Worm (Caenorhabditis elegans) whole organism, mixed stage, embryonic: ENCODE data around the gene F10E9.3.

Experiments used
- M03D4.4 ChIP-seq: sonication (generic microtip); optimal IDR thresholded peaks from 2 replicates; lab custom pipeline; 2017; ENCODE audit warnings: mild to moderate bottlenecking, missing genetic modification characterization, missing compliant biosample characterization
- bed-3 ChIP-seq: fragments of 200-800 bp; sonication (Bioruptor generic); optimal IDR thresholded peaks from 3 replicates; lab custom pipeline; 2018; ENCODE audit warnings: mild to moderate bottlenecking, missing genetic modification characterization, moderate library complexity, missing compliant biosample characterization
- blmp-1 ChIP-seq: fragments of 150-350 bp; optimal IDR thresholded peaks from 2 replicates; lab custom pipeline; 2014; ENCODE audit warnings: missing biosample characterization, missing genetic modification characterization
- ceh-39 ChIP-seq: fragments of 150-350 bp; optimal IDR thresholded peaks from 2 replicates; lab custom pipeline; 2014; ENCODE audit warnings: missing biosample characterization, missing genetic modification characterization
- ceh-43 ChIP-seq: fragments of 200-800 bp; sonication (Bioruptor generic); optimal IDR thresholded peaks from 2 replicates; lab custom pipeline; 2018; ENCODE audit warnings: mild to moderate bottlenecking, missing genetic modification characterization, moderate library complexity, missing compliant biosample characterization
- ceh-83 ChIP-seq: fragments of 200-800 bp; sonication (Bioruptor generic); optimal IDR thresholded peaks from 2 replicates; lab custom pipeline; 2018; ENCODE audit warnings: mild to moderate bottlenecking, missing genetic modification characterization, missing compliant biosample characterization
- ces-1 ChIP-seq: fragments of 150-350 bp; optimal IDR thresholded peaks from 2 replicates; lab custom pipeline; 2014; ENCODE audit warnings: missing biosample characterization, missing genetic modification reagents, missing genetic modification characterization
- cnd-1 ChIP-seq: fragments of 200-800 bp; sonication (Bioruptor generic); optimal IDR thresholded peaks from 2 replicates; lab custom pipeline; 2018; ENCODE audit warnings: mild to moderate bottlenecking, missing genetic modification characterization, missing compliant biosample characterization
- drap-1 ChIP-seq: fragments of 200-800 bp; sonication (Bioruptor generic); optimal IDR thresholded peaks from 3 replicates; lab custom pipeline; 2018; ENCODE audit warnings: mild to moderate bottlenecking, missing genetic modification characterization, missing compliant biosample characterization
- elt-1 ChIP-seq: sonication (generic microtip); optimal IDR thresholded peaks from 2 replicates; lab custom pipeline; 2017; ENCODE audit warnings: missing genetic modification characterization, mild to moderate bottlenecking, missing compliant biosample characterization, antibody characterized with exemption, moderate library complexity, borderline replicate concordance; ENCODE audit not compliant: insufficient read depth
- elt-3 ChIP-seq: fragments of 150-350 bp; optimal IDR thresholded peaks from 2 replicates; lab custom pipeline; 2014; ENCODE audit warnings: missing biosample characterization, missing genetic modification characterization
- flh-1 ChIP-seq: fragments of 200-800 bp; sonication (Bioruptor generic); optimal IDR thresholded peaks from 2 replicates; lab custom pipeline; 2018; ENCODE audit warnings: mild to moderate bottlenecking, missing genetic modification characterization, moderate library complexity, missing compliant biosample characterization
- ham-2 ChIP-seq: fragments of 200-800 bp; sonication (Bioruptor generic); optimal IDR thresholded peaks from 2 replicates; lab custom pipeline; 2018; ENCODE audit warnings: mild to moderate bottlenecking, missing genetic modification characterization, missing compliant biosample characterization
- hlh-1 ChIP-seq: fragments of 150-350 bp; optimal IDR thresholded peaks from 2 replicates; lab custom pipeline; 2014; ENCODE audit warnings: missing biosample characterization, missing genetic modification reagents, missing genetic modification characterization
- lin-13 ChIP-seq: fragments of 150-350 bp; optimal IDR thresholded peaks from 2 replicates; lab custom pipeline; 2014; ENCODE audit warnings: missing biosample characterization, missing genetic modification characterization
- lin-32 ChIP-seq: fragments of 200-800 bp; sonication (Bioruptor generic); optimal IDR thresholded peaks from 2 replicates; lab custom pipeline; 2018; ENCODE audit warnings: mild to moderate bottlenecking, missing genetic modification characterization, missing compliant biosample characterization
- lsy-2 ChIP-seq: fragments of 150-350 bp; optimal IDR thresholded peaks from 2 replicates; lab custom pipeline; 2014; ENCODE audit warnings: missing biosample characterization, missing genetic modification characterization
- mab-5 ChIP-seq: fragments of 150-350 bp; optimal IDR thresholded peaks from 2 replicates; lab custom pipeline; 2014; ENCODE audit warnings: missing biosample characterization, missing genetic modification characterization
- mep-1 ChIP-seq: fragments of 150-350 bp; optimal IDR thresholded peaks from 2 replicates; lab custom pipeline; 2017; ENCODE audit warnings: missing biosample characterization, missing genetic modification reagents, missing genetic modification characterization, inconsistent platforms
- mls-2 ChIP-seq: sonication (generic microtip); optimal IDR thresholded peaks from 2 replicates; lab custom pipeline; 2016; ENCODE audit warnings: mild to moderate bottlenecking, missing genetic modification characterization, moderate library complexity, missing compliant biosample characterization
- nhr-12 ChIP-seq: fragments of 150-350 bp; optimal IDR thresholded peaks from 2 replicates; lab custom pipeline; 2014; ENCODE audit warnings: missing biosample characterization, missing genetic modification characterization
- nhr-2 ChIP-seq: fragments of 150-350 bp; optimal IDR thresholded peaks from 2 replicates; lab custom pipeline; 2014; ENCODE audit warnings: missing biosample characterization, missing genetic modification characterization
- nhr-237 ChIP-seq: fragments of 150-350 bp; optimal IDR thresholded peaks from 2 replicates; lab custom pipeline; 2014; ENCODE audit warnings: missing biosample characterization, missing genetic modification characterization
- nhr-28 ChIP-seq: fragments of 150-350 bp; optimal IDR thresholded peaks from 2 replicates; lab custom pipeline; 2014; ENCODE audit warnings: missing biosample characterization, missing genetic modification characterization
- nhr-76 ChIP-seq: sonication (generic microtip); optimal IDR thresholded peaks from 2 replicates; lab custom pipeline; 2017; ENCODE audit warnings: missing biosample characterization, missing genetic modification characterization
- pha-4 ChIP-seq: fragments of 150-350 bp; optimal IDR thresholded peaks from 2 replicates; lab custom pipeline; 2018; ENCODE audit warnings: missing biosample characterization, missing genetic modification reagents, missing genetic modification characterization
- sem-2 ChIP-seq: fragments of 200-800 bp; sonication (Bioruptor generic); optimal IDR thresholded peaks from 2 replicates; lab custom pipeline; 2018; ENCODE audit warnings: mild to moderate bottlenecking, missing genetic modification characterization, missing compliant biosample characterization
- snpc-4 ChIP-seq: fragments of 150-350 bp; optimal IDR thresholded peaks from 2 replicates; lab custom pipeline; 2014; ENCODE audit warnings: missing biosample characterization, missing genetic modification characterization
- sptf-1 ChIP-seq: sonication (generic microtip); optimal IDR thresholded peaks from 2 replicates; lab custom pipeline; 2017; ENCODE audit warnings: mild to moderate bottlenecking, missing genetic modification characterization, moderate library complexity, missing compliant biosample characterization
- tbx-8 ChIP-seq: fragments of 200-800 bp; sonication (Bioruptor generic); optimal IDR thresholded peaks from 2 replicates; lab custom pipeline; 2018; ENCODE audit warnings: mild to moderate bottlenecking, missing genetic modification characterization, moderate library complexity, missing compliant biosample characterization
- unc-120 ChIP-seq: sonication (generic microtip); optimal IDR thresholded peaks from 2 replicates; lab custom pipeline; 2017; ENCODE audit warnings: missing genetic modification characterization, missing compliant biosample characterization; ENCODE audit not compliant: poor library complexity, severe bottlenecking
- unc-39 ChIP-seq: fragments of 150-350 bp; optimal IDR thresholded peaks from 2 replicates; lab custom pipeline; 2014; ENCODE audit warnings: missing biosample characterization, missing genetic modification characterization
- unc-62 ChIP-seq: fragments of 150-350 bp; optimal IDR thresholded peaks from 2 replicates; lab custom pipeline; 2014; ENCODE audit warnings: missing biosample characterization, missing genetic modification reagents, missing genetic modification characterization
- zip-8 ChIP-seq: fragments of 150-350 bp; optimal IDR thresholded peaks from 2 replicates; lab custom pipeline; 2014; ENCODE audit warnings: missing biosample characterization, missing genetic modification characterization
- ztf-11 ChIP-seq: fragments of 150-350 bp; optimal IDR thresholded peaks from 2 replicates; lab custom pipeline; 2014; ENCODE audit warnings: missing biosample characterization, missing genetic modification characterization

The F10E9.3 gene

ce11 chrIII:8312393-8312792, 1.6 kb downstream of the F10E9.3 start, which contains the start of gene F10E9.2:
Gene F10E9.2 (plus strand): TSS chrIII:8312693.
- no peak for TF ChIP-seq nhr-12
- TF ChIP-seq, all 35 proteins: peak for 0

- no peak for TF ChIP-seq flh-1 (GFP tag; lab: Kevin White, UChicago)
Observed at ce11 chrIII:8318488-8318887, 7.7 kb downstream of the F10E9.3 start, which contains the start of gene sas-4. Gene sas-4 (minus strand): TSS chrIII:8318588.

- TF ChIP-seq ceh-43 (GFP tag; lab: Kevin White, UChicago) (peak; percentile 72), mls-2 (peak; percentile 65), nhr-237 (tag; lab: Kevin White, UChicago) (peak; percentile 3), nhr-76 (tag; lab: Kevin White, UChicago) (no peak), flh-1 (GFP tag; lab: Kevin White, UChicago) (no peak), bed-3 (no peak), unc-62 (GFP tag; lab: Kevin White, UChicago) (no peak), ztf-11 (tag; lab: Kevin White, UChicago) (no peak), cnd-1 (tag; lab: Kevin White, UChicago) (no peak), elt-1 (no peak), sem-2 (GFP tag; lab: Kevin White, UChicago) (no peak), tbx-8 (GFP tag; lab: Kevin White, UChicago) (peak; percentile 50), lin-32 (GFP tag; lab: Kevin White, UChicago) (no peak), unc-39 (no peak), hlh-1 (tag; lab: Kevin White, UChicago) (no peak), ceh-83 (GFP tag; lab: Kevin White, UChicago) (no peak), blmp-1 (tag; lab: Kevin White, UChicago) (no peak), ceh-39 (tag; lab: Kevin White, UChicago) (peak; percentile 20), unc-120 (no peak), sptf-1 (tag; lab: Kevin White, UChicago) (peak; percentile 69), snpc-4 (tag; lab: Kevin White, UChicago) (no peak), lin-13 (tag; lab: Kevin White, UChicago) (peak; percentile 73), M03D4.4 (no peak), elt-3 (tag; lab: Kevin White, UChicago) (no peak), nhr-28 (tag; lab: Kevin White, UChicago) (no peak), mep-1 (tag; lab: Kevin White, UChicago) (peak; percentile 75), ces-1 (peak; percentile 75), lsy-2 (tag; lab: Kevin White, UChicago) (peak; percentile 79), drap-1 (peak; percentile 21), mab-5 (tag; lab: Kevin White, UChicago) (peak; percentile 77), zip-8 (no peak), nhr-12 (no peak), ham-2 (peak; percentile 58), pha-4 (peak; percentile 21), nhr-2 (tag; lab: Kevin White, UChicago) (peak; percentile 42)
Observed at ce11 chrIII:8319100-8319499, 8.3 kb downstream of the F10E9.3 start, which contains the start of gene F10E9.11. Gene F10E9.11 (minus strand): TSS chrIII:8319260.

- no peak for TF ChIP-seq tbx-8 (GFP tag; lab: Kevin White, UChicago)
Observed at ce11 chrIII:8320183-8320582, 9.4 kb downstream of the F10E9.3 start, which contains the start of gene F10E9.10. Gene F10E9.10 (minus strand): TSS chrIII:8320283.

ce11 chrIII:8321225-8321624, 10.4 kb downstream of the F10E9.3 start:
- TF ChIP-seq drap-1: no peak
- no peak for TF ChIP-seq unc-39
- no peak for TF ChIP-seq zip-8
- TF ChIP-seq ceh-43 (GFP tag; lab: Kevin White, UChicago): no peak
- no peak for TF ChIP-seq nhr-76 (tag; lab: Kevin White, UChicago)
- no peak for TF ChIP-seq sem-2 (GFP tag; lab: Kevin White, UChicago)
- TF ChIP-seq sptf-1 (tag; lab: Kevin White, UChicago): no peak
- TF ChIP-seq lin-32 (GFP tag; lab: Kevin White, UChicago): no peak
- no peak for TF ChIP-seq ceh-83 (GFP tag; lab: Kevin White, UChicago)
- no peak for TF ChIP-seq mep-1 (tag; lab: Kevin White, UChicago)
- TF ChIP-seq mls-2: no peak
- no peak for TF ChIP-seq unc-62 (GFP tag; lab: Kevin White, UChicago)
- no peak for TF ChIP-seq elt-3 (tag; lab: Kevin White, UChicago)
- TF ChIP-seq snpc-4 (tag; lab: Kevin White, UChicago): no peak
- no peak for TF ChIP-seq ztf-11 (tag; lab: Kevin White, UChicago)
- TF ChIP-seq ham-2: no peak
- no peak for TF ChIP-seq hlh-1 (tag; lab: Kevin White, UChicago)
- TF ChIP-seq lin-13 (tag; lab: Kevin White, UChicago): no peak
- no peak for TF ChIP-seq flh-1 (GFP tag; lab: Kevin White, UChicago)
